Fruit fly (Drosophila melanogaster): ENCODE results near the gene sob.

- TF ChIP-seq CG11617 (GFP tag; optimal IDR thresholded peaks at IDR 0.05) (no peak), bab1 (GFP tag; optimal IDR thresholded peaks at IDR 0.05) (no peak), Crg-1 (GFP tag; optimal IDR thresholded peaks at IDR 0.05) (no peak), ovo (GFP tag; optimal IDR thresholded peaks at IDR 0.05) (no peak), Mnt (GFP tag; optimal IDR thresholded peaks at IDR 0.05) (no peak), CG7045 (GFP tag; optimal IDR thresholded peaks at IDR 0.05) (no peak), CG12768 (GFP tag; optimal IDR thresholded peaks at IDR 0.05) (no peak), CG7101 (tag; optimal IDR thresholded peaks at IDR 0.05) (no peak), tj (GFP tag; optimal IDR thresholded peaks at IDR 0.05) (no peak), pad (GFP tag; optimal IDR thresholded peaks at IDR 0.05) (no peak), CG1620 (GFP tag; optimal IDR thresholded peaks at IDR 0.05) (no peak), cnc (optimal IDR thresholded peaks at IDR 0.05) (no peak), Hr96 (GFP tag; optimal IDR thresholded peaks at IDR 0.05) (no peak)
Observed at dm6 chr2L:3567394-3567793, 13.2 kb downstream of the sob start.
